Worm (Caenorhabditis elegans): ENCODE data around the gene ctsa-4.1.

ctsa-4.1 gene

DNA sequence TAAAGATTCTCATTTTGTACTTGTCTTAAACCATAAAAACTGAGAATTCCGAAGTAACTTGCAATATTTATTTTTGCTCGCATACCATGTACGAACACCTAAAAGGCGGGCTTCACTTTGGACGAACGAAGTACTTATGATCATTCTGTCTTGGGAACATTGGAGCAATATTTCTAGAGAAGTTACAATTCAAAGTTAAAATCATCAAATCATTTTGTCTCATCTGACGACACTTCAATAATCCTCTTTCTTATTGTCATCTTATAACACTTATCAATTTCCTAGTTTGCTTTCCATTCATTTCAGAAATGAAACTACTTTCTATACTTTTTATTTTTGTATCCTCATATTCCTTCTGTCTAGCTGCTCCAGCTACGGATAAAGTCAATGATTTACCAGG is at the start of gene ctsa-4.1:
TSS of gene ctsa-4.1 (plus strand) at position 301 of the 400 bp plus-strand sequence.
- no peak for TF ChIP-seq flt-1 (GFP tag; IDR thresholded peaks at IDR 0.05)
- TF ChIP-seq ztf-23 (GFP tag; IDR thresholded peaks at IDR 0.05) = no peak
- no peak for TF ChIP-seq cog-1 (tag; optimal IDR thresholded peaks at IDR 0.05)
- no peak for TF ChIP-seq med-1 (GFP tag; optimal IDR thresholded peaks at IDR 0.05; ENCODE audit: insufficient read depth)
- no peak for TF ChIP-seq klf-2 (GFP tag; conservative IDR thresholded peaks at IDR 0.05)
- no peak for TF ChIP-seq tab-1 (GFP tag; IDR thresholded peaks at IDR 0.05)

DNA sequence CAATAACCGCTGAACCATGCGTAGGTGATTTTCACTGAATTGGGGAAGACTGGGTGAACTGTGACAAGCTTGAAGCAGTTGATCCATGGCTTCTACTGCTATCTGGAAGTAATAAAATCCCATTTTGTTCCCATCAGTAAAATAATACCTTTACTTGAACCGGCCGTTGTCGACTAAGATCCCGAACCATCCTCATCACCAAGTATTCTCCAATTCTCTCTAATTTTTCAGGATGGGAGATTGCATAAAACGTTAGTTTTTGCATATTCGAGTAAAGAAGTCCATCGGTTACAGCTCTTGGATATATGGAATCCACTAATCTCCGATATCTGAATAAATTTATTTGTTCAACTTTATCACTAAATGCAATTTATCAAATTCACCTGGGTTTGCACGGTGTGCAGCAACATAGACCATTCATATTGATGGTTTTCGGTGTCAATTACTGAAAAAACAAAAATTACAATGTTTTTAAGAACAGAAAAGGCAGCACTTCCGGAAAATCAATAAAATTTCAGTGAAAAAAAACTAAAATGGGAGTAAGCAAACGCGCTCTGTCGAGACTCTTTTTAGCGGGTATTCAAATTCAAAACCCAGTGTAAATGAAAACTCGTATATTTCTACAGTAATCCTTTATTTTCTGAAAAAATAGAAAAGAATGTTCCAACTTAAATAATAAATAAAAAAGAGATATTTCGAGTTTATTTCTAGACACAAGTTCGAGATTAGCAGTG is 46.0 kb upstream of the ctsa-4.1 start, which contains the start of gene efr-3:
TSS of gene efr-3 (minus strand) at position 505 of the 734 bp plus-strand sequence.
- TF ChIP-seq med-1 (GFP tag; optimal IDR thresholded peaks at IDR 0.05; ENCODE audit: insufficient read depth) = no peak
- no peak for TF ChIP-seq cog-1 (tag; optimal IDR thresholded peaks at IDR 0.05)

DNA sequence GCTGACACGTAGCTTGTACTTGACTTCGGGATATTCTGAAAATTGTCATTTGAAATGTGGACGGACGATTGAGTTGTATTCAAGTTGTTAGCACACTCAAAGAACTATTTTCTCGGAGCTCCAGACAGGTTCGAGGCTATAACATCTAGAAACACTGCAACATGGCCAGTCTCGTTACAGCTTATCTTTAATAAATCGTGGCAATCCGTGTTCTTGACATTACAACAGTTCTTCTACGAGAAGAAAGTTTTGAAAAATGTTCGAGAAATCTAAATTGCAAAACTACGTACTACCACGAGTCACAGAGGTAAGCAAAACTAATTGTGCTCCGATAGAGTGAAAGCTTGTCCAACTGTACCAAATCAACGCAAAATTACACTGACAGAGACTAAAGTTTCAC is 44.7 kb upstream of the ctsa-4.1 start:
- TF ChIP-seq cog-1 (tag; optimal IDR thresholded peaks at IDR 0.05) (no peak), T22C8.4 (GFP tag; IDR thresholded peaks at IDR 0.05) (no peak), ref-1 (GFP tag; conservative IDR thresholded peaks at IDR 0.05) (no peak), med-1 (GFP tag; optimal IDR thresholded peaks at IDR 0.05; ENCODE audit: insufficient read depth) (no peak), flt-1 (GFP tag; IDR thresholded peaks at IDR 0.05) (no peak), tab-1 (GFP tag; IDR thresholded peaks at IDR 0.05) (no peak), ztf-29 (GFP tag; IDR thresholded peaks at IDR 0.05) (no peak), klf-2 (GFP tag; conservative IDR thresholded peaks at IDR 0.05) (no peak), ztf-23 (GFP tag; IDR thresholded peaks at IDR 0.05) (no peak)

DNA sequence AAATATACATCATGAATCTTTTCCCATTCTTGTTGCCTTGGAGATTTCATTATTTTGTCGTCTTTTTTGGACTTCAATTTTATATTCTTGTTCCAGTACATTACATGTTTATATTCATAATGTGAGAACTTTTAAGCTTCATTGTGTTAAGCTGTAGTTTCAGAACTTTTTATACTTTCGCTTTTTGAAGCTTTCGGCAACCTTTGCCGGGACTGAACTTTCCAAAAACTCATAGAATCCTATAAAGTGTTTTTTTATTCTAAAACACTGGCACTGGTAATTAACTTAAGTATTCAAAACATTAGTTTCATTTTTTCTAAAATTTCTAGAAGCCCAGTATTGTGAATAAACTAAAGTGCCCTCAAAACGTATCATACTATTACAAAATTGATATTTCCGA is 43.8 kb upstream of the ctsa-4.1 start, which contains the start of gene C32D5.4:
TSS of gene C32D5.4 (minus strand) at position 101 of the 400 bp plus-strand sequence.
- TF ChIP-seq ref-1 (GFP tag; conservative IDR thresholded peaks at IDR 0.05) (no peak), klf-2 (GFP tag; conservative IDR thresholded peaks at IDR 0.05) (no peak), cog-1 (tag; optimal IDR thresholded peaks at IDR 0.05) (no peak)

DNA sequence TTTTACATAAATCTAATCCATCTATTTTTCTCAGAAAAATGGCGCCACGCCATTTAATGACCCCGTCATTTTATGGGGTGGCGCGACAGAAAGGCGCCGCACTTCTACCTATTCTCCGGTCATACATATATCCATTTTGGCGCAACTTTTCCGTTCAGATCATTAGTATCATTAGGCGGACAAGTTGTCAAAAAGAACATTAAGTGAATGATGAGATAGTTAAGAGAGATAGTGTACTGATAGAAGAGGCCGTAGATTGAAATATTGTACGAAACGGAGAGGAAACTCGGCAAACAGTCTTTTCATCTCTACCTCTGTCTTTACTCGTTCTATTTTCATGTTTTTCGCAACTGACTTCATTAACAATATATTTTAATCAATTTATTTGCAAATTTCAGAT is 42.7 kb upstream of the ctsa-4.1 start, which contains the start of gene sma-6:
TSS of gene sma-6 (plus strand) at position 399 of the 400 bp plus-strand sequence.
- TF ChIP-seq med-1 (GFP tag; optimal IDR thresholded peaks at IDR 0.05; ENCODE audit: insufficient read depth) (no peak), tab-1 (GFP tag; IDR thresholded peaks at IDR 0.05) (no peak), klf-2 (GFP tag; conservative IDR thresholded peaks at IDR 0.05) (no peak), T22C8.4 (GFP tag; IDR thresholded peaks at IDR 0.05) (no peak), ref-1 (GFP tag; conservative IDR thresholded peaks at IDR 0.05) (no peak)

DNA sequence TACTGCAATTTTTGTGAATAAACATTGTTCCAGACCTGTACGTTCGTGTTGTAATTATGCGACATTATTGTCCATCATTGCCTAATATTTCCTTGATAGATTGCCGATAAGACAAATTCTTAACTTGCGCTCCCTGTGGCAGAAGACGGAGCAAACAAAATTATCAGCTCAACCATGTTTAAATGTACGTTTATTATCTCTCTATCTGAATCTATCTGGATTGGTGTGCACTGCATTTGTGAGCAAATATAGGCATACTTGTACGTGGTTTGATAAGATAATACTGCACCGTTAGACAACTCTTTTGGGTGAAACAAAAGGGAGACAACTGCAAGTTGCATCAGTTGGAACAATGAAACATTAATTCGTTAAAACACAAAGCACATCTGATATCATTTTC is 39.5 kb upstream of the ctsa-4.1 start:
- no peak for TF ChIP-seq flt-1 (GFP tag; IDR thresholded peaks at IDR 0.05)

DNA sequence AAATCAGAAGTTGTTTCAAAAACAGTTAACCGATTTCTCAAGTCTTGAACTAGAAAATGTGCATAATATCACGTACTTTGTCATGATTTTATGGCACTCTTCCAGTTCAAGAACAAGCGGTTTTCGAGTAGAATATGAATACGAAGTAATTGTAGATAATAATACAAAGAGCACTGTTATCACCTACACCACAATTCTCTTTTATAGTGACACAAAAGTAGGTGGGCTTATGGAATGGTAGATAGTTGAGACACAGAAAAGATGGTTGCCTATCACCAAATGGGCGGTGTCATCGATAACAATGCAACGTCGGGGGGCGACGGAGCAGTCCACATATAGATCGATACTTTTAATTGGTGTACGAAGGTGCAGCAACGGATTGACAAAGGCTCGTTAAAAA is 38.1 kb upstream of the ctsa-4.1 start:
- no peak for TF ChIP-seq flt-1 (GFP tag; IDR thresholded peaks at IDR 0.05)
- no peak for TF ChIP-seq tab-1 (GFP tag; IDR thresholded peaks at IDR 0.05)
- TF ChIP-seq ztf-29 (GFP tag; IDR thresholded peaks at IDR 0.05) = no peak
- no peak for TF ChIP-seq klf-2 (GFP tag; conservative IDR thresholded peaks at IDR 0.05)
- no peak for TF ChIP-seq cog-1 (tag; optimal IDR thresholded peaks at IDR 0.05)
- no peak for TF ChIP-seq med-1 (GFP tag; optimal IDR thresholded peaks at IDR 0.05; ENCODE audit: insufficient read depth)
- no peak for TF ChIP-seq ref-1 (GFP tag; conservative IDR thresholded peaks at IDR 0.05)
- no peak for TF ChIP-seq T22C8.4 (GFP tag; IDR thresholded peaks at IDR 0.05)
- TF ChIP-seq ztf-23 (GFP tag; IDR thresholded peaks at IDR 0.05) = no peak

DNA sequence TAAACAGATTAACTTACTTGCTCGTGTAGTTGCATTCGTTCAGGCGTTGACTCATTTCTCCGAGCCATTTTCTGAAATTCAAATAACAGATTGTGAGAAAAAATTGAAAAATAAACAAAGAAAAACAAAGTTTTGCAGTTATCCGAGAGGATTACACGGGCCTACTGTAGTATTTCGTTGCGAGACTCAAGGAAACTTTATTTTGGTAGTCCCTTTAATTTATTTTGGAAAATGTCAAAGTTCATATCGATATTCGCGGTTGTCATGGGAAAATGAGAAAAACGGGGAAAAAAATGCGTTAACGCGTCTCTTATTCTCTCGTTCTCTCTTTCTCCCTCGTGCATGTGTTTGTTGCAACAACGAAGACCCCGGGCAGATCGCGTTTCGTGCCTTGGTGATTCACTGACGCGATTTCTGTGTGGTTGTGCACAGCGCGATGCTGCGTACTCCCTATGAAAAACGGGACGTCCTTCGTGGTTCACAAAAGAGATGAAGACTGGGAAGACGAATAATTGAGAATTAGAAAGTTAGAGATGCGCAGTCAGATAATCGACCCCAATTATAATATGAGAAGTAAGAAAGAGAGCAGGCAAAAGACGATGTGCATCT is 35.5 kb upstream of the ctsa-4.1 start, which contains the start of gene set-4:
TSS of gene set-4 (minus strand) at position 120 of the 609 bp plus-strand sequence.
- TF ChIP-seq flt-1 (GFP tag; IDR thresholded peaks at IDR 0.05) (peak; percentile 52; the same call in 1 of the 2 replicates), ztf-23 (GFP tag; IDR thresholded peaks at IDR 0.05) (peak; percentile 67; the same call in 1 of the 2 replicates), med-1 (GFP tag; optimal IDR thresholded peaks at IDR 0.05; ENCODE audit: insufficient read depth) (no peak), cog-1 (tag; optimal IDR thresholded peaks at IDR 0.05) (peak; percentile 77), ref-1 (GFP tag; conservative IDR thresholded peaks at IDR 0.05) (no peak), T22C8.4 (GFP tag; IDR thresholded peaks at IDR 0.05) (no peak), tab-1 (GFP tag; IDR thresholded peaks at IDR 0.05) (no peak), ztf-29 (GFP tag; IDR thresholded peaks at IDR 0.05) (no peak), klf-2 (GFP tag; conservative IDR thresholded peaks at IDR 0.05) (no peak)

DNA sequence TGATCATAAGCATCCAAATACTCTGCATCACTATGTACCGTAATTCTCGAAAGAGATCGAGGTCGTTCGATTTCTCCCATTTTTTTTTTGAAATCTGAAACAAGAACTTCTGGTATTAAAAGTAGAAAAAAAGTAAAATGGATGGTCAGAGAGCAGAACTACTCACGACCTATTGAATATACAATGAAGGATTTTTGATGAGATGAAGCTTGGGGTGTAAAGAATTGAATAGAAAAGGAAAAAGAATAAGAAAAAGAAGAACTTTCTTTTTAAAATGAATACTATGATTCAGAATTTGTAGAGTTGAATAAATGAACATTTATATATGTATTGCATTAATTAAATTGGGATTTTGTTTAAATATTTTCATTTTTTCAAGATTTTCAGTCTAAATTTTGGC is 32.9 kb upstream of the ctsa-4.1 start, which contains the start of gene ttc-39B:
TSS of gene ttc-39B (minus strand) at position 101 of the 400 bp plus-strand sequence.
- TF ChIP-seq ztf-23 (GFP tag; IDR thresholded peaks at IDR 0.05) (no peak), ztf-29 (GFP tag; IDR thresholded peaks at IDR 0.05) (no peak), med-1 (GFP tag; optimal IDR thresholded peaks at IDR 0.05; ENCODE audit: insufficient read depth) (no peak), ref-1 (GFP tag; conservative IDR thresholded peaks at IDR 0.05) (no peak), klf-2 (GFP tag; conservative IDR thresholded peaks at IDR 0.05) (no peak), cog-1 (tag; optimal IDR thresholded peaks at IDR 0.05) (no peak), tab-1 (GFP tag; IDR thresholded peaks at IDR 0.05) (no peak), T22C8.4 (GFP tag; IDR thresholded peaks at IDR 0.05) (no peak), flt-1 (GFP tag; IDR thresholded peaks at IDR 0.05) (no peak)

DNA sequence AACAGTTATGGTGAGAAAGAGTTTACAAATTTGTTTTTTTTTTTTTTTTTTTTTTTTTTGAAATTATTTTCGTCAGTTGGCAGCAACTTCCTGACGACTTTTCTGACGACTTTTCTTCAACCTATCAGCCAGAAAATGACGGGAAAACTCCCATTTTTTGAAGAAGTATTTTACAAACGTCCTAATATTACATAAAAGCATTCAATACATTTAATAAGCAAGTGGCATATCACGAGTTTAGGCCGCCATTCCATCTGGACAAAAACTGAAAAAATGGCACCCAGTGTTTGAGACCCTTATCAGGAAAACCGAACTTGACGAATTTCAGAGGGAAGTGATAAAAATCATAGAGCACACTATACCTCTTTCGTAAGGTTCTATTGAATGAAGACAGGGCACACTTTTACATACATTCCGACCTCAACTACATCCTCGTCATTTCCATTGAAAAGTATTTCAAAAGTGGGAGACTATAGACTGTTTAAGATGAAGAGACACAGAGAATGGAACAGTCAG is 32.0 kb upstream of the ctsa-4.1 start:
- no peak for TF ChIP-seq med-1 (GFP tag; optimal IDR thresholded peaks at IDR 0.05; ENCODE audit: insufficient read depth)
- no peak for TF ChIP-seq flt-1 (GFP tag; IDR thresholded peaks at IDR 0.05)
- TF ChIP-seq ztf-29 (GFP tag; IDR thresholded peaks at IDR 0.05) = no peak
- TF ChIP-seq ref-1 (GFP tag; conservative IDR thresholded peaks at IDR 0.05) = no peak
- no peak for TF ChIP-seq ztf-23 (GFP tag; IDR thresholded peaks at IDR 0.05)
- no peak for TF ChIP-seq tab-1 (GFP tag; IDR thresholded peaks at IDR 0.05)
- no peak for TF ChIP-seq cog-1 (tag; optimal IDR thresholded peaks at IDR 0.05)
- TF ChIP-seq klf-2 (GFP tag; conservative IDR thresholded peaks at IDR 0.05) = no peak
- no peak for TF ChIP-seq T22C8.4 (GFP tag; IDR thresholded peaks at IDR 0.05)
